Worm (Caenorhabditis elegans) whole organism, mixed stage, embryonic: ENCODE results near the gene R13A1.5.

Experiments
- elt-3 ChIP-seq: fragments of 150-350 bp; optimal IDR thresholded peaks from 2 replicates; lab custom pipeline; 2014; ENCODE audit warnings: missing biosample characterization, missing genetic modification characterization
- unc-39 ChIP-seq: fragments of 150-350 bp; optimal IDR thresholded peaks from 2 replicates; lab custom pipeline; 2014; ENCODE audit warnings: missing biosample characterization, missing genetic modification characterization
- ztf-11 ChIP-seq: fragments of 150-350 bp; optimal IDR thresholded peaks from 2 replicates; lab custom pipeline; 2014; ENCODE audit warnings: missing biosample characterization, missing genetic modification characterization

DNA sequence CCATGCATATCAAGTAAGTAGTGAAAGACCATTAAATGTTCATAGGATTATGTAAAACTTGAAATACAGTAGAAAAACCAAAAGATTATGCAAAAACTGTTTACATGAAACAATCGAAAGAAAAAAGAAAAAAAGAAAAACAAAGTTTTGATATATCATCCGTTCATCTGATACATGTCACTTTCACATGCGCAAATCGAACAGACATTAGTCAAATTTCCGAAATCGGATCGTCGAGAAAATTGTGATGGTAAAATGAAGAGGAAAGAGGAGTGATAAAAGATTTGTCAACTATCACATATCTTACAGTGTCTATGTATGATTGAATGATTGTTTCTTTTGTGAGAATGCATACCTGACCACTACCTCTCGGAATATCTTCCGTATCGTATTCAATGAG lies 17.3 kb upstream of the R13A1.5 start:
- TF ChIP-seq unc-39 (tag; lab: Kevin White, UChicago): no peak
- no peak for TF ChIP-seq elt-3 (tag; lab: Kevin White, UChicago)
- TF ChIP-seq ztf-11 (tag; lab: Kevin White, UChicago): no peak
